Worm (Caenorhabditis elegans) whole organism, young adult: ENCODE data around the gene srxa-8.

Experiments
- B0261.1 ChIP-seq: sonication (generic microtip); optimal IDR thresholded peaks from 2 replicates; lab custom pipeline; 2016; ENCODE audit warnings: mild to moderate bottlenecking, missing genetic modification characterization, moderate library complexity, missing compliant biosample characterization
- C06A6.2 ChIP-seq: fragments of 200-800 bp; sonication (Bioruptor generic); conservative IDR thresholded peaks from 2 replicates; pipeline ENCODE4 v1.3.6; 2022; ENCODE audit warnings: missing genetic modification characterization, missing compliant biosample characterization
- F39B2.1 ChIP-seq: fragments of 200-800 bp; sonication (Bioruptor generic); IDR thresholded peaks from 2 replicates; pipeline ENCODE4 v1.3.6; 2022; ENCODE audit warnings: missing genetic modification reagents, missing genetic modification characterization, missing compliant biosample characterization
- F57A8.1 ChIP-seq: fragments of 200-800 bp; sonication (Bioruptor generic); optimal IDR thresholded peaks from 2 replicates; lab custom pipeline; 2018; ENCODE audit warnings: mild to moderate bottlenecking, missing genetic modification characterization, moderate library complexity, missing compliant biosample characterization
- K11D2.4 ChIP-seq: fragments of 200-800 bp; sonication (Bioruptor generic); IDR thresholded peaks from 2 replicates; pipeline ENCODE4 v1.3.6; 2022; ENCODE audit warnings: missing genetic modification reagents, missing genetic modification characterization, missing compliant biosample characterization
- T26A5.8 ChIP-seq: sonication (generic microtip); optimal IDR thresholded peaks from 2 replicates; lab custom pipeline; 2016; ENCODE audit warnings: missing genetic modification characterization, missing compliant biosample characterization
- Y53F4B.3 ChIP-seq: fragments of 200-800 bp; sonication (Bioruptor generic); IDR thresholded peaks from 2 replicates; pipeline ENCODE4 v1.3.6; 2022; ENCODE audit warnings: missing genetic modification reagents, missing genetic modification characterization, missing compliant biosample characterization
- ZK185.1 ChIP-seq: sonication (generic microtip); optimal IDR thresholded peaks from 2 replicates; lab custom pipeline; 2016; ENCODE audit warnings: mild to moderate bottlenecking, missing genetic modification characterization, missing compliant biosample characterization; ENCODE audit not compliant: poor library complexity, severe bottlenecking
- akir-1 ChIP-seq: fragments of 200-800 bp; sonication (Bioruptor generic); optimal IDR thresholded peaks from 2 replicates; lab custom pipeline; 2018; ENCODE audit warnings: mild to moderate bottlenecking, missing genetic modification characterization, moderate library complexity, missing compliant biosample characterization
- aptf-2 ChIP-seq: fragments of 200-800 bp; sonication (Bioruptor generic); conservative IDR thresholded peaks from 2 replicates; pipeline ENCODE4 v1.3.6; 2022; ENCODE audit warnings: missing genetic modification reagents, missing genetic modification characterization, missing compliant biosample characterization
- atf-7 ChIP-seq: sonication (generic microtip); optimal IDR thresholded peaks from 2 replicates; lab custom pipeline; 2017; ENCODE audit warnings: mild to moderate bottlenecking, missing genetic modification characterization, missing compliant biosample characterization
- attf-3 ChIP-seq: fragments of 200-800 bp; sonication (Bioruptor generic); conservative IDR thresholded peaks from 2 replicates; pipeline ENCODE4 v1.3.6; 2022; ENCODE audit warnings: missing genetic modification reagents, missing genetic modification characterization, missing compliant biosample characterization
- attf-5 ChIP-seq: fragments of 200-800 bp; sonication (Bioruptor generic); optimal IDR thresholded peaks from 2 replicates; lab custom pipeline; 2018; ENCODE audit warnings: mild to moderate bottlenecking, missing genetic modification characterization, missing compliant biosample characterization
- bed-1 ChIP-seq: fragments of 200-800 bp; sonication (Bioruptor generic); IDR thresholded peaks from 2 replicates; pipeline ENCODE4 v1.3.6; 2022; ENCODE audit warnings: missing genetic modification reagents, missing genetic modification characterization, missing compliant biosample characterization
- bed-2 ChIP-seq: fragments of 200-800 bp; sonication (Bioruptor generic); IDR thresholded peaks from 2 replicates; pipeline ENCODE4 v1.3.6; 2022; ENCODE audit warnings: missing genetic modification reagents, missing genetic modification characterization, missing compliant biosample characterization
- cebp-1 ChIP-seq, 2 experiments: fragments of 200-800 bp in 1 of 2; sonication (Bioruptor generic) in 1 of 2; sonication (generic microtip) in 1 of 2; IDR thresholded peaks in 1 of 2; optimal IDR thresholded peaks in 1 of 2; 2 replicates each; pipeline versions ENCODE4 v1.3.6 to Lab custom; 2017 to 2022; ENCODE audit warnings: missing compliant biosample characterization in 2 of 2, missing genetic modification characterization in 2 of 2, mild to moderate bottlenecking in 1 of 2, missing genetic modification reagents in 1 of 2, moderate library complexity in 1 of 2
- cebp-2 ChIP-seq: fragments of 200-800 bp; sonication (Bioruptor generic); IDR thresholded peaks from 2 replicates; pipeline ENCODE4 v1.3.6; 2022; ENCODE audit warnings: missing genetic modification characterization, missing compliant biosample characterization
- ceh-27 ChIP-seq: fragments of 200-800 bp; sonication (Bioruptor generic); optimal IDR thresholded peaks from 2 replicates; lab custom pipeline; 2018; ENCODE audit warnings: mild to moderate bottlenecking, missing genetic modification characterization, moderate library complexity, missing compliant biosample characterization
- ceh-58 ChIP-seq: fragments of 200-800 bp; sonication (Bioruptor generic); IDR thresholded peaks from 2 replicates; pipeline ENCODE4 v1.3.6; 2022; ENCODE audit warnings: missing genetic modification characterization, missing compliant biosample characterization
- dox-1 ChIP-seq: fragments of 200-800 bp; sonication (Bioruptor generic); IDR thresholded peaks from 2 replicates; pipeline ENCODE4 v1.3.6; 2022; ENCODE audit warnings: missing genetic modification reagents, missing genetic modification characterization, missing compliant biosample characterization
- dpff-1 ChIP-seq: sonication (generic microtip); optimal IDR thresholded peaks from 2 replicates; lab custom pipeline; 2017; ENCODE audit warnings: mild to moderate bottlenecking, missing genetic modification characterization, missing compliant biosample characterization
- dpl-1 ChIP-seq: fragments of 150-350 bp; optimal IDR thresholded peaks from 2 replicates; lab custom pipeline; 2014; ENCODE audit warnings: missing biosample characterization, missing genetic modification reagents, missing genetic modification characterization
- ets-4 ChIP-seq: fragments of 200-800 bp; sonication (Bioruptor generic); optimal IDR thresholded peaks from 2 replicates; lab custom pipeline; 2018; ENCODE audit warnings: mild to moderate bottlenecking, missing genetic modification characterization, missing compliant biosample characterization
- fkh-3 ChIP-seq: sonication (generic microtip); optimal IDR thresholded peaks from 2 replicates; lab custom pipeline; 2016; ENCODE audit warnings: mild to moderate bottlenecking, missing genetic modification characterization, missing compliant biosample characterization
- hlh-12 ChIP-seq: sonication (generic microtip); optimal IDR thresholded peaks from 2 replicates; lab custom pipeline; 2016; ENCODE audit warnings: missing genetic modification characterization, missing compliant biosample characterization
- hmg-1.2 ChIP-seq: fragments of 200-800 bp; sonication (Bioruptor generic); IDR thresholded peaks from 2 replicates; pipeline ENCODE4 v1.3.6; 2022; ENCODE audit warnings: missing genetic modification reagents, missing genetic modification characterization, missing compliant biosample characterization
- hsf-1 ChIP-seq: fragments of 200-800 bp; sonication (Bioruptor generic); IDR thresholded peaks from 2 replicates; pipeline ENCODE4 v1.3.6; 2022; ENCODE audit warnings: missing genetic modification reagents, missing genetic modification characterization, missing compliant biosample characterization
- let-526 ChIP-seq: fragments of 200-800 bp; sonication (Bioruptor generic); IDR thresholded peaks from 2 replicates; pipeline ENCODE4 v1.3.6; 2022; ENCODE audit warnings: missing genetic modification reagents, missing genetic modification characterization, missing compliant biosample characterization
- let-607 ChIP-seq, 2 experiments: fragments of 200-800 bp in 1 of 2; sonication (Bioruptor generic) in 1 of 2; sonication (generic microtip) in 1 of 2; optimal IDR thresholded peaks; 2 replicates each; lab custom pipeline; 2016 to 2018; ENCODE audit warnings: mild to moderate bottlenecking in 2 of 2, missing compliant biosample characterization in 2 of 2, missing genetic modification characterization in 2 of 2, moderate library complexity in 2 of 2, missing genotype in 1 of 2
- lin-40 ChIP-seq: sonication (generic microtip); optimal IDR thresholded peaks from 2 replicates; lab custom pipeline; 2016; ENCODE audit warnings: missing genetic modification characterization, mild to moderate bottlenecking, missing compliant biosample characterization, missing genotype, missing genetic modification reagents
- lsy-27 ChIP-seq: sonication (generic microtip); optimal IDR thresholded peaks from 2 replicates; lab custom pipeline; 2017; ENCODE audit warnings: missing genetic modification characterization, mild to moderate bottlenecking, missing compliant biosample characterization, antibody characterized with exemption, missing genotype, borderline replicate concordance; ENCODE audit not compliant: insufficient read depth
- madf-8 ChIP-seq: fragments of 200-800 bp; sonication (Bioruptor generic); conservative IDR thresholded peaks from 2 replicates; pipeline ENCODE4 v1.3.6; 2022; ENCODE audit warnings: missing genetic modification reagents, missing genetic modification characterization, missing compliant biosample characterization
- mcd-1 ChIP-seq: fragments of 200-800 bp; sonication (Bioruptor generic); IDR thresholded peaks from 2 replicates; pipeline ENCODE4 v1.3.6; 2022; ENCODE audit warnings: missing genetic modification reagents, missing genetic modification characterization, missing compliant biosample characterization
- nhr-120 ChIP-seq: fragments of 200-800 bp; sonication (Bioruptor generic); IDR thresholded peaks from 2 replicates; pipeline ENCODE4 v1.3.6; 2022; ENCODE audit warnings: missing genetic modification characterization, missing compliant biosample characterization
- nhr-27 ChIP-seq: fragments of 200-800 bp; sonication (Bioruptor generic); optimal IDR thresholded peaks from 2 replicates; lab custom pipeline; 2018; ENCODE audit warnings: mild to moderate bottlenecking, missing genetic modification characterization, moderate library complexity, missing compliant biosample characterization
- nhr-80 ChIP-seq: sonication (generic microtip); optimal IDR thresholded peaks from 2 replicates; lab custom pipeline; 2016; ENCODE audit warnings: missing genetic modification characterization, missing compliant biosample characterization
- repo-1 ChIP-seq: sonication (generic microtip); optimal IDR thresholded peaks from 2 replicates; lab custom pipeline; 2017; ENCODE audit warnings: mild to moderate bottlenecking, missing genetic modification characterization, missing compliant biosample characterization
- snpc-1.1 ChIP-seq: sonication (generic microtip); optimal IDR thresholded peaks from 2 replicates; lab custom pipeline; 2017; ENCODE audit warnings: missing genetic modification characterization, mild to moderate bottlenecking, missing compliant biosample characterization, antibody characterized with exemption, moderate library complexity, missing genotype, missing genetic modification reagents; ENCODE audit not compliant: insufficient read depth
- snpc-4 ChIP-seq, 5 experiments: fragments of 150-350 bp in 1 of 5; sonication (generic microtip) in 4 of 5; optimal IDR thresholded peaks; 2 replicates each; lab custom pipeline; 2014 to 2018; ENCODE audit warnings: missing genetic modification characterization in 5 of 5, missing biosample characterization in 3 of 5, antibody characterized with exemption in 2 of 5, mild to moderate bottlenecking in 2 of 5, missing compliant biosample characterization in 2 of 5, missing genotype in 2 of 5, moderate library complexity in 2 of 5, missing genetic modification reagents in 1 of 5
- somi-1 ChIP-seq: fragments of 200-800 bp; sonication (Bioruptor generic); optimal IDR thresholded peaks from 2 replicates; lab custom pipeline; 2018; ENCODE audit warnings: mild to moderate bottlenecking, missing genetic modification characterization, missing compliant biosample characterization
- unc-130 ChIP-seq: sonication (generic microtip); optimal IDR thresholded peaks from 2 replicates; lab custom pipeline; 2016; ENCODE audit warnings: missing genetic modification reagents, missing genetic modification characterization, missing compliant biosample characterization
- unc-62 ChIP-seq: fragments of 150-350 bp; optimal IDR thresholded peaks from 2 replicates; lab custom pipeline; 2014; ENCODE audit warnings: missing biosample characterization, missing genetic modification reagents, missing genetic modification characterization
- ztf-22 ChIP-seq: fragments of 200-800 bp; sonication (Bioruptor generic); optimal IDR thresholded peaks from 2 replicates; lab custom pipeline; 2018; ENCODE audit warnings: mild to moderate bottlenecking, missing genetic modification characterization, moderate library complexity, missing compliant biosample characterization
- ztf-26 ChIP-seq: sonication (generic microtip); optimal IDR thresholded peaks from 2 replicates; lab custom pipeline; 2017; ENCODE audit warnings: missing genetic modification characterization, missing compliant biosample characterization
- ztf-28 ChIP-seq: fragments of 200-800 bp; sonication (Bioruptor generic); IDR thresholded peaks from 2 replicates; pipeline ENCODE4 v1.3.6; 2022; ENCODE audit warnings: missing genetic modification reagents, missing genetic modification characterization, missing compliant biosample characterization

The srxa-8 gene

DNA sequence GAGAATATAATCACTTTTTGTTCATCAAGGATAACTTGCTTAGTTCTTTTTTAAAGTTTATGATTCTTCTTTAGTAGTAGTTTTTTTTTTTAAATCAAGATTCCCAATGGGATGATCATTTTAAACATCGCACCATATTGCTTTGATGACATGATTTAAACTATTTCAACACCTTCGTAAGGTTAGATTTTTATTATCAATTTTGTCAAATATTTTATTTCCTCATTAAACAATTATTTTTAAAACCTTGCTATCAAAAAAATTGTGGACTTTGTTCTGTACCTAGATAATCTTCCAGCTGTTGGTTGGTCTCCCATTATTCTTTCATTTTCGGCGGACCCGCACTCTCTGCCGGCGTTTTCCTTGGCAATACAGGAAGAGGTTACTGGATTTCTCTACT, 22.7 kb upstream of the srxa-8 start, which contains the start of gene sir-2.3:
sir-2.3 (plus strand) TSS at position 301 of the 400 bp plus-strand sequence.
- TF ChIP-seq ets-4 (GFP tag; lab: Kevin White, UChicago), result no peak
- no peak for TF ChIP-seq hsf-1 (GFP tag; lab: Robert Waterston, UW)
- TF ChIP-seq ztf-26 (tag; lab: Kevin White, UChicago), result no peak
- no peak for TF ChIP-seq attf-3 (GFP tag; lab: Robert Waterston, UW)
- no peak for TF ChIP-seq nhr-27 (tag; lab: Kevin White, UChicago)
- no peak for TF ChIP-seq madf-8 (GFP tag; lab: Robert Waterston, UW)
- TF ChIP-seq hmg-1.2 (GFP tag; lab: Robert Waterston, UW), result no peak
- no peak for TF ChIP-seq ztf-28 (GFP tag; lab: Robert Waterston, UW)
- TF ChIP-seq let-607 (tag; optimal IDR thresholded peaks at IDR 0.05; lab: Kevin White, UChicago), result no peak
- TF ChIP-seq aptf-2 (GFP tag; lab: Robert Waterston, UW), result no peak
- TF ChIP-seq hlh-12 (tag; lab: Kevin White, UChicago), result no peak
- no peak for TF ChIP-seq T26A5.8
- no peak for TF ChIP-seq ceh-58
- no peak for TF ChIP-seq bed-1 (GFP tag; lab: Robert Waterston, UW)
- no peak for TF ChIP-seq C06A6.2 (GFP tag; lab: Robert Waterston, UW)
- TF ChIP-seq cebp-2 (GFP tag; lab: Robert Waterston, UW), result no peak
- TF ChIP-seq F57A8.1 (GFP tag; lab: Kevin White, UChicago), result no peak
- no peak for TF ChIP-seq attf-5 (GFP tag; lab: Kevin White, UChicago)
- no peak for TF ChIP-seq K11D2.4 (GFP tag; lab: Robert Waterston, UW)
- no peak for TF ChIP-seq lsy-27 (tag; lab: Kevin White, UChicago)

DNA sequence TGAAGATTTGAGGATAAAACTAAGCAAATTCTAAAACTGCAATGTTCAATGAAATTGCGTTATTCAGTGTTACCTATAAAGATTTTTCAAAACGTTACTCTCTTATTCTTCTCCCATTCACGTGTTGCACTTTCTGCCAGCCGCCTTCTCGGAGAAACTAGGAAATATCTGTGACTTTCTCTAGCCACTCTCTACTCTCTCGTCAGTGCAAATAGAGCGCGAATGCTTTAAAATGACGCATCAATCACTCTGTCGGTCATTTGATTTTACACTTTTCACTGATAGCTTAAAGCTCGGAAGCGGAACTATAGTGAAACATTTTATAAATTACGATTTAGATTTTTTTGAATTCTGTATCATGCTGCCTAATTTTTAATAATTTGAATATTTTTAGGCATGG, 20.2 kb upstream of the srxa-8 start:
- no peak for TF ChIP-seq unc-130 (GFP tag; lab: Kevin White, UChicago)
- no peak for TF ChIP-seq C06A6.2 (GFP tag; lab: Robert Waterston, UW)
- TF ChIP-seq unc-62, result peak; percentile 36
- no peak for TF ChIP-seq nhr-120
- TF ChIP-seq snpc-4 (GFP tag; optimal IDR thresholded peaks at IDR 0.05; lab: Kevin White, UChicago), result no peak
- no peak for TF ChIP-seq snpc-4 (tag; optimal IDR thresholded peaks at IDR 0.05; lab: Kevin White, UChicago)
- TF ChIP-seq fkh-3, result no peak
- TF ChIP-seq cebp-1 (GFP tag; IDR thresholded peaks at IDR 0.05; lab: Robert Waterston, UW), result no peak
- TF ChIP-seq cebp-1 (tag; optimal IDR thresholded peaks at IDR 0.05; lab: Kevin White, UChicago), result peak; percentile 52
- TF ChIP-seq Y53F4B.3 (GFP tag; lab: Robert Waterston, UW), result no peak
- peak; percentile 45 for TF ChIP-seq lin-40 (tag; lab: Kevin White, UChicago)
- no peak for TF ChIP-seq madf-8 (GFP tag; lab: Robert Waterston, UW)
- 0 out of 2 replicates have a peak, but pooled peaks have one; percentile 32 for TF ChIP-seq K11D2.4 (GFP tag; lab: Robert Waterston, UW)
- no peak for TF ChIP-seq F39B2.1
- TF ChIP-seq nhr-80 (tag; lab: Kevin White, UChicago), result peak; percentile 63
- TF ChIP-seq dpl-1 (GFP tag; lab: Kevin White, UChicago), result no peak
- no peak for TF ChIP-seq bed-2
- TF ChIP-seq ceh-27 (GFP tag; lab: Kevin White, UChicago), result peak; percentile 14
- no peak for TF ChIP-seq dpff-1 (tag; lab: Kevin White, UChicago)
- peak; percentile 67 for TF ChIP-seq hmg-1.2 (GFP tag; lab: Robert Waterston, UW)
- peak; percentile 25 for TF ChIP-seq atf-7
- no peak for TF ChIP-seq akir-1 (GFP tag; lab: Kevin White, UChicago)
- no peak for TF ChIP-seq aptf-2 (GFP tag; lab: Robert Waterston, UW)
- no peak for TF ChIP-seq repo-1 (tag; lab: Kevin White, UChicago)
- peak; percentile 54 for TF ChIP-seq somi-1 (GFP tag; lab: Kevin White, UChicago)
- no peak for TF ChIP-seq ztf-22 (GFP tag; lab: Kevin White, UChicago)
- peak; percentile 76 for TF ChIP-seq mcd-1
- no peak for TF ChIP-seq let-526 (GFP tag; lab: Robert Waterston, UW)
- 0 out of 2 replicates have a peak, but pooled peaks have one; percentile 23 for TF ChIP-seq dox-1 (GFP tag; lab: Robert Waterston, UW)
- TF ChIP-seq ZK185.1 (tag; lab: Kevin White, UChicago), result peak; percentile 44
- TF ChIP-seq ets-4 (GFP tag; lab: Kevin White, UChicago), result no peak
- no peak for TF ChIP-seq B0261.1 (tag; lab: Kevin White, UChicago)
- no peak for TF ChIP-seq snpc-1.1 (tag; lab: Kevin White, UChicago)
